Fruit fly (Drosophila melanogaster): Measurements from ENCODE around the gene CG17560.

CG17560 gene

DNA sequence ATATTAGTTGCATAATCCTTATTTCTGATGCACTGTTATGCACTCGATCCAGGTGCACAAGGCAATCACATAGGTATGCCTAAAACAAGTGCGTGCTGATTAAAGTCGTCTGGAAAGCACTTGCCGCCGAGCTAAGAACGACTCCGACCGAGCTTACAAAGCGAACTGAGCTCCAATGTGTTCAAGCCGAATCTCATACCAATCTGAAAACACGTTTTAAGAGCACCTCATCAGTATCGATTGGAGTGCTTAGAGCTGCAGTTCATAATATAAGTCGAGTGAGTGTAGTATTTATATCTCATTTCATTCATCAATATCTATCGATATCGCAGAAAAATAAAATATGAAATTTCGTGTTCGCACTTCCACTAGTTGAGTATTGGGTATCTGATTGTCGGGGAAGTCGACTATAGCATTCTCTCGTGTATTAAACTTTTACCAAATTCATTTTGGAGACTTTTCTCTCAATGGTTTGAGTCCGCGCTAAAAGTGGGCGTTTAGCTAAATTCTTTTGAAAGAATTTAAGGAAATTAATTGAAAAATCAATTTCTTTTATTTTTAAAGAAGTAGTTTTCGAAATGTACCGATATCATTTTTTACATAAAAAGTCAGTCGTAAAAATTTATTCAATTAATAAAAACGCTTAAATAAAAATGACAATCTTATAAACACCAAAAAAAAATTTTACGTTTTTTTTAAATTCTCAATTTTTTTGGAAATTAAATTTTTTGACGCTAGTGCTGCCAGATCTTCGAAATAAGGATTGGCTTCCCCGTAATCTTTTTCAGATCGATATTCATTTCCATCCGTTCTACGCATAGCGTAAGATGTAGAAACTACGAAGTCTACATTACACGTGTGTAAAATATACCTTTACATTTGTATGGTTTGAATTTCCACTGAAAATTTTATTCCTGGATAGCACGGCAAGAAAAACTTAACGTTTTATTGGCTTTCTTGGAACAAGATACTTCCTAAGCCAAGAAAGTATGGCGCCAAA is 38.0 kb downstream of the CG17560 start, which contains the start of gene modSP (continued):
- TF ChIP-seq ase (GFP tag; IDR thresholded peaks at IDR 0.05) (0 out of 3 replicates have a peak, but pooled peaks have one; percentile 39), C15 (GFP tag; IDR thresholded peaks at IDR 0.05) (0 out of 3 replicates have a peak, but pooled peaks have one; percentile 13), CG12942 (GFP tag; optimal IDR thresholded peaks at IDR 0.05) (no peak), CG11093 (GFP tag; IDR thresholded peaks at IDR 0.05) (no peak), bsh (GFP tag; optimal IDR thresholded peaks at IDR 0.05) (peak in 1 of 2 experiments; percentile 18), CG34422 (GFP tag; IDR thresholded peaks at IDR 0.05) (peak; percentile 34; the same call in 1 of the 3 replicates), az2 (GFP tag; optimal IDR thresholded peaks at IDR 0.05) (peak; percentile 35), Hmx (GFP tag; optimal IDR thresholded peaks at IDR 0.05) (no peak), psq (GFP tag; optimal IDR thresholded peaks at IDR 0.05) (no peak), Lim3 (GFP tag; IDR thresholded peaks at IDR 0.05) (no peak), ac (GFP tag; optimal IDR thresholded peaks at IDR 0.05) (no peak), Awh (GFP tag; IDR thresholded peaks at IDR 0.05) (0 out of 2 replicates have a peak, but pooled peaks have one; percentile 13), CG4328 (GFP tag; optimal IDR thresholded peaks at IDR 0.05) (no peak), CG16815 (GFP tag; optimal IDR thresholded peaks at IDR 0.05) (no peak), CG10462 (GFP tag; optimal IDR thresholded peaks at IDR 0.05) (no peak), Dfd (GFP tag; optimal IDR thresholded peaks at IDR 0.05) (no peak), NFAT (GFP tag; IDR thresholded peaks at IDR 0.05) (0 out of 2 replicates have a peak, but pooled peaks have one; percentile 32), sens (GFP tag) (peak; percentile 59), grau (tag; optimal IDR thresholded peaks at IDR 0.05) (peak; percentile 20), caup (GFP tag; optimal IDR thresholded peaks at IDR 0.05; ENCODE audit: severe bottlenecking) (no peak), mam (GFP tag; optimal IDR thresholded peaks at IDR 0.05) (peak; percentile 66), pb (GFP tag; optimal IDR thresholded peaks at IDR 0.05) (peak; percentile 22), zfh1 (GFP tag; IDR thresholded peaks at IDR 0.05) (peak; percentile 57; the same call in 2 of the 3 replicates), Antp (GFP tag; optimal IDR thresholded peaks at IDR 0.05) (peak; percentile 48), tup (GFP tag; optimal IDR thresholded peaks at IDR 0.05) (no peak), crc (GFP tag; optimal IDR thresholded peaks at IDR 0.05) (peak; percentile 25), CG1832 (GFP tag; optimal IDR thresholded peaks at IDR 0.05) (no peak), al (GFP tag; IDR thresholded peaks at IDR 0.05) (0 out of 2 replicates have a peak, but pooled peaks have one; percentile 16), gsb-n (tag; optimal IDR thresholded peaks at IDR 0.05) (no peak), bowl (GFP tag; IDR thresholded peaks at IDR 0.05) (no peak), Nf-YA (GFP tag; IDR thresholded peaks at IDR 0.05) (no peak), Rfx (GFP tag; IDR thresholded peaks at IDR 0.05) (peak; percentile 56; the same call in 1 of the 2 replicates), Myb (GFP tag; optimal IDR thresholded peaks at IDR 0.05) (peak; percentile 40), toy (GFP tag; IDR thresholded peaks at IDR 0.05) (no peak), dmrt11E (tag; optimal IDR thresholded peaks at IDR 0.05) (no peak), mld (GFP tag; IDR thresholded peaks at IDR 0.05; ENCODE audit: partially characterized antibody) (peak; percentile 81; the same call in 2 of the 3 replicates), CG1233 (GFP tag; optimal IDR thresholded peaks at IDR 0.05) (no peak), bab2 (GFP tag; optimal IDR thresholded peaks at IDR 0.05) (peak; percentile 37), Hr51 (GFP tag; optimal IDR thresholded peaks at IDR 0.05) (peak in 1 of 2 experiments; percentile 37), CG7372 (GFP tag; IDR thresholded peaks at IDR 0.05) (0 out of 2 replicates have a peak, but pooled peaks have one; percentile 9), CG4424 (GFP tag; optimal IDR thresholded peaks at IDR 0.05) (no peak), CG15073 (GFP tag; optimal IDR thresholded peaks at IDR 0.05) (no peak), fd3F (GFP tag; optimal IDR thresholded peaks at IDR 0.05) (no peak), otp (GFP tag; IDR thresholded peaks at IDR 0.05) (no peak), Hr78 (GFP tag; optimal IDR thresholded peaks at IDR 0.05) (no peak), knrl (GFP tag; IDR thresholded peaks at IDR 0.05; ENCODE audit: partially characterized antibody) (peak; percentile 37), Ada2b (GFP tag; IDR thresholded peaks at IDR 0.05) (no peak), CG2678 (tag; optimal IDR thresholded peaks at IDR 0.05) (no peak)
